Fruit fly (Drosophila melanogaster) whole organism, embryonic: Measurements from ENCODE around the gene H.

ENCODE experiments used
- Abd-B ChIP-seq: fragments of 200-800 bp; sonication (Bioruptor generic); optimal IDR thresholded peaks from 2 replicates; lab custom pipeline; 2018; ENCODE audit warnings: missing biosample characterization, mild to moderate bottlenecking, missing genetic modification characterization, moderate library complexity
- BEAF-32 ChIP-seq: fragments of 200-800 bp; sonication (Bioruptor generic); optimal IDR thresholded peaks from 3 replicates; lab custom pipeline; 2017; ENCODE audit warnings: missing biosample characterization, missing genetic modification characterization, mild to moderate bottlenecking, moderate library complexity, missing genetic modification reagents
- CG1024 ChIP-seq: fragments of 200-800 bp; sonication (Bioruptor generic); IDR thresholded peaks from 2 replicates; pipeline ENCODE4 v1.3.6; 2022; ENCODE audit warnings: missing biosample characterization, missing genetic modification characterization
- CG11093 ChIP-seq: fragments of 200-800 bp; sonication (Bioruptor generic); IDR thresholded peaks from 3 replicates; pipeline ENCODE4 v1.3.6; 2022; ENCODE audit warnings: missing biosample characterization, missing genetic modification characterization
- CG12299 ChIP-seq: fragments of 200-800 bp; sonication (Bioruptor generic); optimal IDR thresholded peaks from 2 replicates; lab custom pipeline; 2018; ENCODE audit warnings: missing biosample characterization, mild to moderate bottlenecking, missing genetic modification characterization
- CG12769 ChIP-seq: fragments of 200-800 bp; sonication (Bioruptor generic); optimal IDR thresholded peaks from 2 replicates; lab custom pipeline; 2019; ENCODE audit warnings: missing biosample characterization, mild to moderate bottlenecking, missing genetic modification characterization, moderate library complexity
- CG14710 ChIP-seq: fragments of 200-800 bp; sonication (Bioruptor generic); optimal IDR thresholded peaks from 3 replicates; lab custom pipeline; 2019; ENCODE audit warnings: missing biosample characterization, mild to moderate bottlenecking, missing genetic modification characterization, moderate library complexity
- CG16863 ChIP-seq: fragments of 200-800 bp; sonication (Bioruptor generic); optimal IDR thresholded peaks from 3 replicates; lab custom pipeline; 2016; ENCODE audit warnings: missing biosample characterization, missing genetic modification characterization
- CG2202 ChIP-seq: fragments of 200-800 bp; sonication (Bioruptor generic); optimal IDR thresholded peaks from 2 replicates; lab custom pipeline; 2018; ENCODE audit warnings: missing biosample characterization, mild to moderate bottlenecking, missing genetic modification characterization
- CG3281 ChIP-seq: fragments of 200-800 bp; sonication (Bioruptor generic); optimal IDR thresholded peaks from 3 replicates; lab custom pipeline; 2017; ENCODE audit warnings: missing biosample characterization, mild to moderate bottlenecking, missing genetic modification characterization
- CG3847 ChIP-seq: fragments of 200-800 bp; sonication (Bioruptor generic); IDR thresholded peaks from 2 replicates; pipeline ENCODE4 v1.3.6; 2022; ENCODE audit warnings: missing biosample characterization, missing genetic modification characterization
- CG3995 ChIP-seq: fragments of 200-800 bp; sonication (Bioruptor generic); optimal IDR thresholded peaks from 3 replicates; lab custom pipeline; 2016; ENCODE audit warnings: missing biosample characterization, missing genetic modification characterization
- CG6175 ChIP-seq: fragments of 200-800 bp; sonication (Bioruptor generic); IDR thresholded peaks from 3 replicates; pipeline ENCODE4 v1.3.6; 2022; ENCODE audit warnings: missing biosample characterization, missing genetic modification characterization
- CG6813 ChIP-seq: fragments of 200-800 bp; sonication (Bioruptor generic); optimal IDR thresholded peaks from 2 replicates; lab custom pipeline; 2017; ENCODE audit warnings: missing biosample characterization, missing genetic modification characterization, mild to moderate bottlenecking, moderate library complexity, missing genetic modification reagents
- CG7839 ChIP-seq: fragments of 200-800 bp; sonication (Bioruptor generic); optimal IDR thresholded peaks from 3 replicates; lab custom pipeline; 2018; ENCODE audit warnings: missing biosample characterization, mild to moderate bottlenecking, missing genetic modification characterization, moderate library complexity
- CG9797 ChIP-seq: fragments of 200-800 bp; sonication (Bioruptor generic); optimal IDR thresholded peaks from 3 replicates; lab custom pipeline; 2018; ENCODE audit warnings: missing biosample characterization, mild to moderate bottlenecking, missing genetic modification characterization
- Ets97D ChIP-seq: fragments of 200-800 bp; sonication (Bioruptor generic); optimal IDR thresholded peaks from 3 replicates; lab custom pipeline; 2016; ENCODE audit warnings: missing biosample characterization, missing genetic modification characterization
- HLH3B ChIP-seq: fragments of 200-800 bp; sonication (Bioruptor generic); IDR thresholded peaks from 2 replicates; pipeline ENCODE4 v1.3.6; 2022; ENCODE audit warnings: missing biosample characterization, missing genetic modification characterization
- HmgZ ChIP-seq: fragments of 200-800 bp; sonication (Bioruptor generic); optimal IDR thresholded peaks from 2 replicates; lab custom pipeline; 2018; ENCODE audit warnings: missing biosample characterization, mild to moderate bottlenecking, missing genetic modification characterization
- Meics ChIP-seq: fragments of 200-800 bp; sonication (Bioruptor generic); optimal IDR thresholded peaks from 2 replicates; lab custom pipeline; 2017; ENCODE audit warnings: missing biosample characterization, mild to moderate bottlenecking, missing genetic modification characterization
- Mes4 ChIP-seq: fragments of 200-800 bp; sonication (Bioruptor generic); optimal IDR thresholded peaks from 2 replicates; lab custom pipeline; 2016; ENCODE audit warnings: missing biosample characterization, missing genetic modification characterization
- Myb ChIP-seq: fragments of 200-800 bp; sonication (Bioruptor generic); optimal IDR thresholded peaks from 2 replicates; lab custom pipeline; 2016; ENCODE audit warnings: missing biosample characterization, missing genetic modification characterization
- Rx ChIP-seq: fragments of 200-800 bp; sonication (Bioruptor generic); IDR thresholded peaks from 2 replicates; pipeline ENCODE4 v1.3.6; 2022; ENCODE audit warnings: missing biosample characterization, missing genetic modification characterization
- Usf ChIP-seq: fragments of 200-800 bp; sonication (Bioruptor generic); optimal IDR thresholded peaks from 2 replicates; lab custom pipeline; 2017; ENCODE audit warnings: missing genotype, missing biosample characterization, missing genetic modification characterization
- ac ChIP-seq: fragments of 200-800 bp; sonication (Bioruptor generic); optimal IDR thresholded peaks from 3 replicates; lab custom pipeline; 2017; ENCODE audit warnings: missing biosample characterization, mild to moderate bottlenecking, missing genetic modification characterization
- az2 ChIP-seq: fragments of 200-800 bp; sonication (Bioruptor generic); optimal IDR thresholded peaks from 3 replicates; lab custom pipeline; 2016; ENCODE audit warnings: missing biosample characterization, missing genetic modification characterization
- cas ChIP-seq: fragments of 200-800 bp; sonication (Bioruptor generic); IDR thresholded peaks from 2 replicates; pipeline ENCODE4 v1.3.6; 2022; ENCODE audit warnings: missing biosample characterization, missing genetic modification characterization
- crp ChIP-seq, 2 experiments: fragments of 200-800 bp; sonication (Bioruptor generic); optimal IDR thresholded peaks; 2 replicates in 1 of 2; 3 replicates in 1 of 2; lab custom pipeline; 2017; ENCODE audit warnings: missing biosample characterization in 2 of 2, missing genetic modification characterization in 2 of 2, mild to moderate bottlenecking in 1 of 2, moderate library complexity in 1 of 2
- cwo ChIP-seq: fragments of 200-800 bp; sonication (Bioruptor generic); optimal IDR thresholded peaks from 3 replicates; lab custom pipeline; 2017; ENCODE audit warnings: missing biosample characterization, missing genetic modification characterization, mild to moderate bottlenecking, moderate library complexity, missing genetic modification reagents
- dmrt99B ChIP-seq: fragments of 200-800 bp; sonication (Bioruptor generic); optimal IDR thresholded peaks from 2 replicates; lab custom pipeline; 2018; ENCODE audit warnings: missing biosample characterization, mild to moderate bottlenecking, missing genetic modification characterization, moderate library complexity
- dysf ChIP-seq: fragments of 200-800 bp; sonication (Bioruptor generic); IDR thresholded peaks from 3 replicates; pipeline ENCODE4 v1.3.6; 2022; ENCODE audit warnings: missing biosample characterization, missing genetic modification characterization
- en ChIP-seq: fragments of 200-800 bp; sonication (Bioruptor generic); optimal IDR thresholded peaks from 2 replicates; lab custom pipeline; 2016; ENCODE audit warnings: missing biosample characterization, missing genetic modification characterization
- gce ChIP-seq: fragments of 200-800 bp; sonication (Bioruptor generic); IDR thresholded peaks from 3 replicates; pipeline ENCODE4 v1.3.6; 2022; ENCODE audit warnings: missing biosample characterization, missing genetic modification characterization
- gcm2 ChIP-seq: fragments of 200-800 bp; sonication (Bioruptor generic); optimal IDR thresholded peaks from 2 replicates; lab custom pipeline; 2016; ENCODE audit warnings: missing biosample characterization, missing genetic modification characterization
- gfzf ChIP-seq: fragments of 200-800 bp; sonication (Bioruptor generic); optimal IDR thresholded peaks from 2 replicates; lab custom pipeline; 2016; ENCODE audit warnings: missing biosample characterization, mild to moderate bottlenecking, missing genetic modification characterization, moderate library complexity
- h ChIP-seq: fragments of >200 bp; optimal IDR thresholded peaks from 2 replicates; lab custom pipeline; 2017
- ham ChIP-seq: fragments of 200-800 bp; sonication (Bioruptor generic); IDR thresholded peaks from 2 replicates; pipeline ENCODE4 v1.3.6; 2022; ENCODE audit warnings: missing biosample characterization, missing genetic modification characterization
- hb ChIP-seq: fragments of 200-800 bp; sonication (Bioruptor generic); IDR thresholded peaks from 3 replicates; pipeline ENCODE4 v1.3.6; 2022; ENCODE audit warnings: missing biosample characterization, missing genetic modification characterization; ENCODE audit not compliant: partially characterized antibody
- ind ChIP-seq: fragments of 200-800 bp; sonication (Bioruptor generic); optimal IDR thresholded peaks from 3 replicates; lab custom pipeline; 2016; ENCODE audit warnings: missing biosample characterization, missing genetic modification characterization
- jigr1 ChIP-seq: fragments of 200-800 bp; sonication (Bioruptor generic); IDR thresholded peaks from 3 replicates; pipeline ENCODE4 v1.3.6; 2022; ENCODE audit warnings: missing biosample characterization, missing genetic modification characterization
- lbe ChIP-seq: fragments of 200-800 bp; sonication (Bioruptor generic); optimal IDR thresholded peaks from 2 replicates; lab custom pipeline; 2016; ENCODE audit warnings: missing biosample characterization, mild to moderate bottlenecking, missing genetic modification characterization
- lola ChIP-seq, 3 experiments: fragments of >200 bp in 2 of 3; fragments of 200-800 bp in 1 of 3; sonication (Bioruptor generic) in 1 of 3; optimal IDR thresholded peaks; 2 replicates each; lab custom pipeline; 2017 to 2019; ENCODE audit warnings: missing biosample characterization in 3 of 3, missing genetic modification characterization in 3 of 3, mild to moderate bottlenecking in 1 of 3, moderate library complexity in 1 of 3
- nerfin-1 ChIP-seq: fragments of 200-800 bp; sonication (Bioruptor generic); optimal IDR thresholded peaks from 3 replicates; lab custom pipeline; 2019; ENCODE audit warnings: missing biosample characterization, mild to moderate bottlenecking, missing genetic modification characterization, moderate library complexity
- otp ChIP-seq: fragments of 200-800 bp; sonication (Bioruptor generic); IDR thresholded peaks from 3 replicates; pipeline ENCODE4, ENCODE4 v1.3.6; 2022; ENCODE audit warnings: missing biosample characterization, missing genetic modification characterization
- phol ChIP-seq: fragments of 200-800 bp; sonication (Bioruptor generic); optimal IDR thresholded peaks from 3 replicates; lab custom pipeline; 2018; ENCODE audit warnings: missing biosample characterization, mild to moderate bottlenecking, missing genetic modification characterization, moderate library complexity
- sima ChIP-seq: fragments of 200-800 bp; sonication (Bioruptor generic); optimal IDR thresholded peaks from 2 replicates; lab custom pipeline; 2016; ENCODE audit warnings: missing biosample characterization, missing genetic modification characterization
- sna ChIP-seq: fragments of 200-800 bp; sonication (Bioruptor generic); IDR thresholded peaks from 2 replicates; pipeline ENCODE4 v1.3.6; 2022; ENCODE audit warnings: missing biosample characterization, missing genetic modification characterization; ENCODE audit not compliant: partially characterized antibody
- sob ChIP-seq: fragments of 200-800 bp; sonication (Bioruptor generic); IDR thresholded peaks from 2 replicates; pipeline ENCODE4 v1.3.6; 2022; ENCODE audit warnings: missing biosample characterization, missing genetic modification characterization
- stc ChIP-seq: fragments of 200-800 bp; sonication (Bioruptor generic); IDR thresholded peaks from 2 replicates; pipeline ENCODE4 v1.3.6; 2022; ENCODE audit warnings: missing biosample characterization, missing genetic modification characterization
- tap ChIP-seq: fragments of 200-800 bp; optimal IDR thresholded peaks from 3 replicates; lab custom pipeline; 2019; ENCODE audit warnings: missing biosample characterization, mild to moderate bottlenecking, missing genetic modification characterization, moderate library complexity
- tup ChIP-seq: fragments of 200-800 bp; sonication (Bioruptor generic); optimal IDR thresholded peaks from 2 replicates; lab custom pipeline; 2016; ENCODE audit warnings: missing biosample characterization, mild to moderate bottlenecking, missing genetic modification characterization, moderate library complexity
- z ChIP-seq: fragments of 200-800 bp; sonication (Bioruptor generic); IDR thresholded peaks from 3 replicates; pipeline ENCODE4 v1.3.6; 2022; ENCODE audit warnings: missing biosample characterization, missing genetic modification characterization

H gene

DNA sequence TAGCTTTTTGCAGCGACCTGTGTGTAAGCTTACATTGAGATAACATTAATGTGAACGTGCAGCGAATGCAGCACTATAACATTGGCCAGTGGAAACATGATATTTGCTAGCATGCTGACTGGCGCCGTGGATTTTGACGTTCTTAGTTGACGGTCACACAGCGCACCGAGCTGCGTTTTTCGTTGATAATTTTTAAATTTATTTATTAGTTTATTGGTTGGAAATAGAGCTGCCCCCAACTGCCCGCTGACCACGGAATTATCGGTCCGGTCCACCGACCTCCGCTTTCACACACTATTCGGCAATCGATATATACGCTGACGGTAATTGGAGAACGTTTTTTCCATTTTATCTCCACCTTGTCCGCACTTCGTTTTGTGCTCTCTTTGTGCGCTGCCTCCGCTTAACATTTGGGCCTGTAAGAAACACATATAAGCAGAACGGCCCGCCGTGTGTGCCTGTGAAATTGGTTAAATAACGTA is at the start of gene H (continued):
- TF ChIP-seq Abd-B (GFP tag; lab: Kevin White, UChicago) (no peak), crp (GFP tag; optimal IDR thresholded peaks at IDR 0.05; lab: Kevin White, UChicago) (no peak), CG9797 (GFP tag; lab: Kevin White, UChicago) (peak; percentile 91), gfzf (peak; percentile 92), gcm2 (GFP tag; lab: Kevin White, UChicago) (no peak), CG6813 (GFP tag; lab: Kevin White, UChicago) (no peak), Usf (GFP tag; lab: Kevin White, UChicago) (no peak), Ets97D (peak; percentile 65), CG12769 (no peak), dmrt99B (tag; lab: Kevin White, UChicago) (no peak), lbe (GFP tag; lab: Kevin White, UChicago) (no peak), az2 (GFP tag; lab: Kevin White, UChicago) (no peak), CG3281 (no peak), CG1024 (GFP tag; lab: Robert Waterston, UW) (peak; percentile 81), Mes4 (GFP tag; lab: Kevin White, UChicago) (no peak), sna (GFP tag; lab: Robert Waterston, UW) (no peak), phol (tag; lab: Kevin White, UChicago) (peak; percentile 29), CG2202 (tag; lab: Kevin White, UChicago) (no peak), CG6175 (GFP tag; lab: Robert Waterston, UW) (no peak), otp (GFP tag; lab: Robert Waterston, UW) (no peak), jigr1 (GFP tag; lab: Robert Waterston, UW) (no peak), Rx (GFP tag; lab: Robert Waterston, UW) (no peak), CG16863 (GFP tag; lab: Kevin White, UChicago) (no peak), sima (GFP tag; lab: Kevin White, UChicago) (no peak), dysf (GFP tag; lab: Robert Waterston, UW) (no peak), ham (GFP tag; lab: Robert Waterston, UW) (no peak), nerfin-1 (no peak), Meics (GFP tag; lab: Kevin White, UChicago) (no peak), lola (GFP tag; optimal IDR thresholded peaks at IDR 0.05; lab: Kevin White, UChicago) (no peak), hb (GFP tag; lab: Robert Waterston, UW) (no peak), CG12299 (tag; lab: Kevin White, UChicago) (peak; percentile 11), ind (GFP tag; lab: Kevin White, UChicago) (no peak), BEAF-32 (GFP tag; lab: Kevin White, UChicago) (peak; percentile 45), CG3847 (no peak), CG7839 (tag; lab: Kevin White, UChicago) (no peak), CG14710 (tag; lab: Kevin White, UChicago) (peak; percentile 36), cas (GFP tag; lab: Robert Waterston, UW) (no peak), CG11093 (no peak), gce (GFP tag; lab: Robert Waterston, UW) (no peak), h (lab: Kevin White, UChicago) (no peak), z (no peak), tup (no peak), cwo (GFP tag; lab: Kevin White, UChicago) (no peak), Myb (GFP tag; lab: Kevin White, UChicago) (peak; percentile 83), en (GFP tag; lab: Kevin White, UChicago) (no peak), tap (tag; lab: Kevin White, UChicago) (no peak), ac (GFP tag; lab: Kevin White, UChicago) (no peak), HLH3B (GFP tag; lab: Robert Waterston, UW) (no peak), CG3995 (GFP tag; lab: Kevin White, UChicago) (peak; percentile 46), stc (no peak), HmgZ (peak; percentile 50), sob (GFP tag; lab: Robert Waterston, UW) (no peak)
